Fruit fly (Drosophila melanogaster) S2 (cell line): Measurements from ENCODE around the gene CG18662.

Experiments used
- CG8478 ChIP-seq: fragments of >200 bp; optimal IDR thresholded peaks from 2 replicates; lab custom pipeline; 2018
- CTCF ChIP-seq, 2 experiments: fragments of >200 bp; optimal IDR thresholded peaks; 2 replicates each; lab custom pipeline; 2018

DNA sequence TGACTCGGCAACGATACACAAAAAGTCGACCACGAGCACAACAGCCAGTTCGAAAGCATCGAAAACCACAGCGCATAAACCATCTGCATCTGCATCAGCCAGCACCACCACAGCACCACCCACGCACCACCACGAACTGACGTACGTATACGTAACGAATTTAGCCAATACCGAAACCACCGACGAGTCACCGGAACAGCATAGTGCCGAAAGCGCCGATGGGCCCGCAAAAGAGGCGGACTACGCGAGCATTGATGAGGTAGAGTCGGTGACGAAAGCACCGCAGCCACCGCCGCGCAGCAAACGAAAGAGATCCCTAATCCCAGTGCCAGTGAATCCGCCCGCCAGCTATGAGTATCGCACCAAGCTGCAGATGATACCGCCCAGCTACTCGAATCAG is 49.3 kb upstream of the CG18662 start:
- TF ChIP-seq CTCF (optimal IDR thresholded peaks at IDR 0.05; lab: Kevin White, UChicago): no peak
- TF ChIP-seq CG8478 (lab: Kevin White, UChicago): no peak
